Worm (Caenorhabditis elegans): ENCODE measurements around the gene ZK1037.6.

DNA sequence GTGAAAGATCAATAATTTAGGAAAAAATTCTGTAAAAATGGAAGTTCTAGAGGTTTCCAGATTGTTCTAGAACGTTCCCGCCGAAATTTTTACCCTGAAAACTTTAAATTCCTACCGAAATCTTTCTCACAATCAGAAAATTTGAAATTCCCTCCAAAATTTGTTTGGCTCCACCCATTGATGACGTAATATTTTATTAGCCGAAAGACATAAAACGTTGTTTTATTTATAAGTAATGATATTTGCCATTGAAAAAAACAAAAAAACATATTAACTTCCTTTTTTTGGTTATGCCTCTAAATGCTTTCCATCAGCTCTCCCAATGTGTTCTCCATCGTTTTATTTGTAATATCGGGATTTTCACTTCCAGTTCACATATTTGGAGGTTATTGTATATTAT lies 2.7 kb upstream of the ZK1037.6 start, which contains the start of gene srh-295:
- TF ChIP-seq T22C8.4 (GFP tag; IDR thresholded peaks at IDR 0.05): no peak
- no peak for TF ChIP-seq cog-1 (tag; optimal IDR thresholded peaks at IDR 0.05)
- no peak for TF ChIP-seq flt-1 (GFP tag; IDR thresholded peaks at IDR 0.05)
- TF ChIP-seq tab-1 (GFP tag; IDR thresholded peaks at IDR 0.05): no peak
- no peak for TF ChIP-seq ref-1 (GFP tag; conservative IDR thresholded peaks at IDR 0.05)
- no peak for TF ChIP-seq ztf-29 (GFP tag; IDR thresholded peaks at IDR 0.05)
